Fruit fly (Drosophila melanogaster) whole organism, embryonic: Measurements from ENCODE around the gene Pig1.
A peak's percentile ranks its signal among the peaks of the same experiment; 100 is the strongest.

Source experiments
- CG11560 ChIP-seq: fragments of 200-800 bp; sonication (Bioruptor generic); IDR thresholded peaks from 3 replicates; pipeline ENCODE4 v1.3.6; 2022; ENCODE audit warnings: missing biosample characterization, missing genetic modification characterization
- CG18262 ChIP-seq: fragments of 200-800 bp; optimal IDR thresholded peaks from 3 replicates; lab custom pipeline; 2019; ENCODE audit warnings: missing biosample characterization, mild to moderate bottlenecking, missing genetic modification characterization, moderate library complexity
- D19B ChIP-seq: fragments of 200-800 bp; sonication (Bioruptor generic); optimal IDR thresholded peaks from 2 replicates; lab custom pipeline; 2017; ENCODE audit warnings: missing biosample characterization, mild to moderate bottlenecking, missing genetic modification characterization
- H15 ChIP-seq: fragments of 200-800 bp; sonication (Bioruptor generic); IDR thresholded peaks from 3 replicates; pipeline ENCODE4 v1.3.6; 2022; ENCODE audit warnings: missing biosample characterization, missing genetic modification characterization
- Hr78 ChIP-seq, 2 experiments: fragments of 200-800 bp in 1 of 2; fragments of >200 bp in 1 of 2; sonication (Bioruptor generic) in 1 of 2; optimal IDR thresholded peaks; 2 replicates each; lab custom pipeline; 2017 to 2019; ENCODE audit warnings: missing biosample characterization in 2 of 2, missing genetic modification characterization in 2 of 2, mild to moderate bottlenecking in 1 of 2, moderate library complexity in 1 of 2
- Myb ChIP-seq: fragments of 200-800 bp; sonication (Bioruptor generic); optimal IDR thresholded peaks from 2 replicates; lab custom pipeline; 2016; ENCODE audit warnings: missing biosample characterization, missing genetic modification characterization
- grau ChIP-seq: fragments of 200-800 bp; optimal IDR thresholded peaks from 3 replicates; lab custom pipeline; 2019; ENCODE audit warnings: missing biosample characterization, mild to moderate bottlenecking, missing genetic modification characterization, moderate library complexity
- kay ChIP-seq: fragments of 200-800 bp; sonication (Bioruptor generic); optimal IDR thresholded peaks from 2 replicates; lab custom pipeline; 2016; ENCODE audit warnings: missing biosample characterization, missing genetic modification characterization
- salm ChIP-seq: fragments of 200-800 bp; sonication (Bioruptor generic); optimal IDR thresholded peaks from 2 replicates; lab custom pipeline; 2018; ENCODE audit warnings: missing biosample characterization, mild to moderate bottlenecking, missing genetic modification characterization
- usp ChIP-seq: fragments of >200 bp; optimal IDR thresholded peaks from 2 replicates; lab custom pipeline; 2017; ENCODE audit warnings: missing biosample characterization, missing genetic modification characterization
- wek ChIP-seq: fragments of 200-800 bp; sonication (Bioruptor generic); optimal IDR thresholded peaks from 3 replicates; lab custom pipeline; 2018; ENCODE audit warnings: missing biosample characterization, mild to moderate bottlenecking, missing genetic modification characterization, moderate library complexity

DNA sequence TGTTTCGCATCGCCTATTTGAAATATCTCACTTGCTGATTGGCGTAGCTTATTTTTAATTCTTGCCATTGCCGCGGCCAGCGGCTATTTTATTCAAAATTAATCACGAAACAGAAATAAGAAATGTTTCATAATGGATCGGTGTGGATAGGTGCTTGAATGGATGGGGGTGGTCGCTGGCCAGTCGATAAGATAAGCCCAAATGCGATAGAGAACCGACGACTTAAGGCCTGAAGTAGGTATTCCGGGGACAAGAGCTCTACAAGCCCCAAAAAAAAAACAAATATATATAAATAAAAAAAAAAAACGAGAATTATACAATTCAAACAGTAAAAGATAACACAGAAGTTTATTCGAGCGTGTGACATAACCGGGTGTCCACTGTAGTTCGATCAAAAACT, 11.4 kb upstream of the Pig1 start:
- TF ChIP-seq H15 (GFP tag; lab: Robert Waterston, UW) (no peak), usp (GFP tag; lab: Kevin White, UChicago) (no peak), Hr78 (GFP tag; optimal IDR thresholded peaks at IDR 0.05; lab: Kevin White, UChicago) (no peak), salm (tag; lab: Kevin White, UChicago) (no peak), D19B (GFP tag; lab: Kevin White, UChicago) (no peak), wek (GFP tag; lab: Kevin White, UChicago) (no peak), kay (GFP tag; lab: Kevin White, UChicago) (no peak), CG18262 (tag; lab: Kevin White, UChicago) (no peak), Myb (no peak), grau (tag; lab: Kevin White, UChicago) (peak; percentile 25), CG11560 (tag; lab: Robert Waterston, UW) (no peak)
